Fruit fly (Drosophila melanogaster): ENCODE data around the gene CG13460.

DNA sequence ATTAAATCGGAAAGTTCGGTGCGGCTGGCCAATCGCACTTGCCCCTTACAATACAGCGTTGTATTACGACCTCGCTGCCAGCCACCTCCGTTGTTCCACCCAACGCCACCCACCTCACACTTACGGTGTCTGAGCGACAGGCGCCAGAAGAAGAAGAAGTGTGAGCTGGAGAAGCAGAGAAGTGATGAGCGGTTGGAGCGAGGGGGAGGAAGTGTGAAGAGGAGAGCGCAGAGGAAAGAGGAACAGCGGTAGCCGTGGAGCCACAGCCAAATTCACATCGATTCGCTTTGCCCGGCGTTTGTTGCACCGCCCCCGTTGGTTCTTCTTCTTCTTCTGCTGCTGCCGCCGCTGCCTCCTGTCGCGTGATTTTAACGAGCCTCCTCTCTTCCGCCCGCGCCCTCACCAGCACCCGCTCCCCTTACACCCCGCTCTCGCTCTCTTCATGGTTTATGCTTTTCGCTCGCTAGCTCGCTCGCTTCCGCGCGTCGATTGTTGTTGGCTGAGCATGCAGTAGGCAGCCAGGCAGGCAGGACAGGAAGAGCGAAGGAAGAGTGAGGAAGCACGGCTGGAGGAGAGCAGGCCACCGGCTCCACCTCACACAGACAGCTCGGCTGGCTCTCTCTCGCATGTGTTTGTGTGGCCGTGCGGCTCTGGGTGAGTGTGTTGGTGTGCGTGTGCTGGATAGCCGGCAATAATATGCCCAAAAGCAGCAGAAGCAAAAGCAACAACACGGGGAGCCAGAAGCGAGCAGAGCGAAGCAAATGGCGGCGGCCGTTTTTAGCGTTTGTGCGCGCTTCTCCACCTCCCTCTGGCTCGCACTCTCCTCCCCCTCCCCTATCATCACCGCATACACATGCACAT, 42.7 kb upstream of the CG13460 start:
- TF ChIP-seq usp (GFP tag; optimal IDR thresholded peaks at IDR 0.05) = no peak
- no peak for TF ChIP-seq pan (optimal IDR thresholded peaks at IDR 0.05)
- peak; percentile 21 for TF ChIP-seq CG8478 (optimal IDR thresholded peaks at IDR 0.05)
- TF ChIP-seq EcR (GFP tag; optimal IDR thresholded peaks at IDR 0.05) = no peak
- no peak for TF ChIP-seq psq (optimal IDR thresholded peaks at IDR 0.05)
- peak; percentile 65 for TF ChIP-seq Dll (optimal IDR thresholded peaks at IDR 0.05)
